Worm (Caenorhabditis elegans): ENCODE results near the gene ubh-2.
A peak's percentile ranks its signal among the peaks of the same experiment; 100 is the strongest.

Gene ubh-2

DNA sequence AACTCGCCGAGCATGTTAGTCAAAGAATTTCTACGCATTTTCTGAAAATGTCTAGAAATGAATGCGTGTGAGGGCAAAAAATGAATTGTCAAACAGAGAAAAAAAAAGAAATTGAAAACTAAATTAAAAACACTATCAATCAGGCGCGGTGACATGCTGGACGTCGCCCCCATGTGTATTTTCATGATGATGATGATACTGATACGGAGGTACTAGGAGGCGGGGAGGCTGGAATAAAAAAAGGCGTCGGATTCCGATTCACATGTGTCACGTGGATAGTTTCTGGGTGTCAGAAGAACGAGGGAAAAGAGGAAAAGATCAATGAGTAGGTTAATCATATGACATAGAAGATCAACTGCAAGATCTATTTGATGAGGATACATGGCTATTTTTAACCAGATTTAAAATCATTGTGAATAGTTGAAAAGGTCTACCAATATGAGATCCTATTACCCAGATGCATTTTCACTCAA lies 4.2 kb downstream of the ubh-2 start, which contains the start of gene W01A11.7:
Gene W01A11.7, minus strand, starts transcription at position 51 of the 473 bp plus-strand sequence.
- TF ChIP-seq blmp-1 (tag; optimal IDR thresholded peaks at IDR 0.05), result peak; percentile 85
- TF ChIP-seq nhr-47 (tag; optimal IDR thresholded peaks at IDR 0.05), result peak; percentile 45
- TF ChIP-seq ceh-88 (GFP tag; IDR thresholded peaks at IDR 0.05), result no peak
- TF ChIP-seq lin-39 (tag; optimal IDR thresholded peaks at IDR 0.05), result no peak
- TF ChIP-seq ztf-11 (tag; optimal IDR thresholded peaks at IDR 0.05), result no peak
- no peak for TF ChIP-seq jun-1 (tag; optimal IDR thresholded peaks at IDR 0.05)
- peak; percentile 16 for TF ChIP-seq vab-15 (tag; optimal IDR thresholded peaks at IDR 0.05)
- no peak for TF ChIP-seq lin-15B (tag; optimal IDR thresholded peaks at IDR 0.05)
- TF ChIP-seq nhr-71 (tag; optimal IDR thresholded peaks at IDR 0.05), result peak; percentile 90
- TF ChIP-seq ceh-82 (tag; optimal IDR thresholded peaks at IDR 0.05), result peak in 1 of 3 experiments; percentile 10
- no peak for TF ChIP-seq egl-27 (tag; optimal IDR thresholded peaks at IDR 0.05)
- TF ChIP-seq nhr-90 (tag; optimal IDR thresholded peaks at IDR 0.05; ENCODE audit: poor library complexity), result peak; percentile 82
- TF ChIP-seq ama-1 (optimal IDR thresholded peaks at IDR 0.05), result no peak
- peak in 1 of 2 experiments; percentile 63 for TF ChIP-seq lin-35 (GFP tag; optimal IDR thresholded peaks at IDR 0.05)
- TF ChIP-seq ztf-4 (tag; optimal IDR thresholded peaks at IDR 0.05), result no peak
- TF ChIP-seq elt-2 (tag; optimal IDR thresholded peaks at IDR 0.05), result no peak
- TF ChIP-seq efl-1 (optimal IDR thresholded peaks at IDR 0.05), result peak in 1 of 2 experiments; percentile 9
- TF ChIP-seq efl-1 (GFP tag; optimal IDR thresholded peaks at IDR 0.05 in 1 of 2), result peak in 1 of 2 experiments; percentile 92
- TF ChIP-seq lin-13 (GFP tag; optimal IDR thresholded peaks at IDR 0.05), result peak; percentile 37
- no peak for TF ChIP-seq dsc-1 (tag; optimal IDR thresholded peaks at IDR 0.05)
- no peak for TF ChIP-seq aha-1 (tag; optimal IDR thresholded peaks at IDR 0.05)
- peak in 1 of 2 experiments; percentile 83 for TF ChIP-seq mdl-1 (tag; optimal IDR thresholded peaks at IDR 0.05)
- no peak for TF ChIP-seq ceh-8 (GFP tag; optimal IDR thresholded peaks at IDR 0.05)
- TF ChIP-seq mef-2 (tag; optimal IDR thresholded peaks at IDR 0.05), result no peak
- TF ChIP-seq ets-5 (GFP tag; IDR thresholded peaks at IDR 0.05), result no peak
- TF ChIP-seq nhr-19 (GFP tag; conservative IDR thresholded peaks at IDR 0.05), result peak; percentile 69
- TF ChIP-seq grh-1 (GFP tag; IDR thresholded peaks at IDR 0.05), result peak; percentile 64
- TF ChIP-seq mep-1 (tag; optimal IDR thresholded peaks at IDR 0.05), result peak; percentile 52
- peak; percentile 93 for TF ChIP-seq nhr-20 (tag; optimal IDR thresholded peaks at IDR 0.05)
- TF ChIP-seq zag-1 (tag; optimal IDR thresholded peaks at IDR 0.05), result no peak
- TF ChIP-seq tbx-2 (tag; optimal IDR thresholded peaks at IDR 0.05), result peak; percentile 72
- peak; percentile 13 for TF ChIP-seq lir-3 (tag; optimal IDR thresholded peaks at IDR 0.05; ENCODE audit: poor library complexity)
- TF ChIP-seq dpl-1 (GFP tag; optimal IDR thresholded peaks at IDR 0.05), result peak; percentile 13 to 39 (median 34)
- TF ChIP-seq nhr-77 (tag; optimal IDR thresholded peaks at IDR 0.05), result no peak
- TF ChIP-seq lin-14 (GFP tag; optimal IDR thresholded peaks at IDR 0.05), result peak; percentile 82
- no peak for TF ChIP-seq snpc-4 (tag; optimal IDR thresholded peaks at IDR 0.05)
- peak; percentile 99 for TF ChIP-seq nhr-85 (tag)
- TF ChIP-seq pag-3 (tag; optimal IDR thresholded peaks at IDR 0.05; ENCODE audit: borderline replicate concordance, insufficient read depth), result no peak
- TF ChIP-seq lsy-2 (tag; optimal IDR thresholded peaks at IDR 0.05), result peak; percentile 8 to 47
- peak; percentile 84 for TF ChIP-seq snu-23 (GFP tag; optimal IDR thresholded peaks at IDR 0.05)
- peak in 4 of 6 experiments; percentile 74 to 91 (median 82) for TF ChIP-seq elt-3 (tag; optimal IDR thresholded peaks at IDR 0.05)
- no peak for TF ChIP-seq nhr-237 (tag; optimal IDR thresholded peaks at IDR 0.05)
- TF ChIP-seq swsn-7 (tag; optimal IDR thresholded peaks at IDR 0.05), result no peak
- TF ChIP-seq nhr-11 (tag; optimal IDR thresholded peaks at IDR 0.05), result no peak

All from whole organism, L1 larva.